Fruit fly (Drosophila melanogaster) whole organism, adult: Measurements from ENCODE around the gene CG13766.

Source experiments
- CG12768 ChIP-seq: fragments of 200-800 bp; sonication (Bioruptor generic); optimal IDR thresholded peaks from 2 replicates; lab custom pipeline; 2017; ENCODE audit warnings: missing biosample characterization, missing genetic modification characterization, mild to moderate bottlenecking, moderate library complexity, missing genetic modification reagents
- CG1620 ChIP-seq: fragments of 200-800 bp; sonication (Bioruptor generic); optimal IDR thresholded peaks from 2 replicates; lab custom pipeline; 2016; ENCODE audit warnings: missing biosample characterization, missing genetic modification characterization
- CG5204 ChIP-seq: fragments of 200-800 bp; sonication (Bioruptor generic); optimal IDR thresholded peaks from 2 replicates; lab custom pipeline; 2016; ENCODE audit warnings: missing biosample characterization, missing genetic modification characterization
- Hr96 ChIP-seq: fragments of 200-800 bp; sonication (Bioruptor generic); optimal IDR thresholded peaks from 2 replicates; lab custom pipeline; 2016; ENCODE audit warnings: missing biosample characterization, missing genetic modification characterization
- Mnt ChIP-seq: fragments of 200-800 bp; sonication (Bioruptor generic); optimal IDR thresholded peaks from 2 replicates; lab custom pipeline; 2016; ENCODE audit warnings: missing biosample characterization, mild to moderate bottlenecking, missing genetic modification characterization
- toe ChIP-seq: fragments of 200-800 bp; sonication (Bioruptor generic); optimal IDR thresholded peaks from 2 replicates; lab custom pipeline; 2016; ENCODE audit warnings: missing biosample characterization, missing genetic modification characterization

- TF ChIP-seq CG5204 (GFP tag; lab: Kevin White, UChicago) (no peak), Mnt (GFP tag; lab: Kevin White, UChicago) (no peak), CG1620 (GFP tag; lab: Kevin White, UChicago) (no peak), toe (GFP tag; lab: Kevin White, UChicago) (no peak), CG12768 (GFP tag; lab: Kevin White, UChicago) (no peak), Hr96 (no peak)
Measured at dm6 chr2L:6539623-6540381, 26.2 kb downstream of the CG13766 start.
